Fruit fly (Drosophila melanogaster): ENCODE results near the gene neo.
A peak's percentile ranks its signal among the peaks of the same experiment; 100 is the strongest.

Gene neo

DNA sequence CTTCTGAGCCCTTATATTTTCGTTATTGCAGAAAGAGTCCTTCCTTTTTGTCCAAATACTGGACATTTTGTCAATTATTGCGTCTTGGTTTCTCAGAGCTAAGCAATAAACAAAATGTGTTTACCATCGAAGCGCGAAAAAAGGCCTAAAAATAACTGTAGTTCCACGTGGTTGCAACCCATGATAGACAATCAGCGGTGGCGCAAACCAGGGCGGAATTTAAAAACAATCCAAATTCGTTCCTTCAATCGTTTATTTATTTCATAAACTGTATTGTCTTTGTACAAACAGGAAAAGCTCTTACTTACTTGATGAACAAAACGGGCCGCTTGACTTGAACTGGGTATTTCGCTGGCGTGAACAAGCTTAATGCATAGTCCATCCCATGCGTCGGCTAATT lies 39.9 kb downstream of the neo start, which contains the start of gene CG7824:
Gene CG7824, minus strand, starts transcription at position 131 of the 400 bp plus-strand sequence.
- TF ChIP-seq stc (GFP tag; IDR thresholded peaks at IDR 0.05) (no peak), eyg (GFP tag; optimal IDR thresholded peaks at IDR 0.05) (no peak), Lhr (GFP tag; optimal IDR thresholded peaks at IDR 0.05) (peak; percentile 30), CG4328 (GFP tag; optimal IDR thresholded peaks at IDR 0.05) (no peak), CG7271 (tag; optimal IDR thresholded peaks at IDR 0.05) (no peak), Bgb (GFP tag; IDR thresholded peaks at IDR 0.05; ENCODE audit: partially characterized antibody) (no peak), Dek (tag; optimal IDR thresholded peaks at IDR 0.05) (no peak), pnt (GFP tag; optimal IDR thresholded peaks at IDR 0.05) (no peak), CG3838 (GFP tag; optimal IDR thresholded peaks at IDR 0.05) (no peak), Six4 (GFP tag; optimal IDR thresholded peaks at IDR 0.05) (no peak), CG3847 (GFP tag; IDR thresholded peaks at IDR 0.05) (no peak), dpn (GFP tag; optimal IDR thresholded peaks at IDR 0.05) (no peak), sens (GFP tag) (no peak), YL-1 (GFP tag; optimal IDR thresholded peaks at IDR 0.05) (no peak), CG3407 (GFP tag; optimal IDR thresholded peaks at IDR 0.05) (no peak), bbx (GFP tag; IDR thresholded peaks at IDR 0.05; ENCODE audit: partially characterized antibody) (no peak), Opbp (GFP tag; IDR thresholded peaks at IDR 0.05; ENCODE audit: partially characterized antibody) (no peak), ken (GFP tag; IDR thresholded peaks at IDR 0.05) (no peak), CG11456 (GFP tag; IDR thresholded peaks at IDR 0.05) (no peak), CG12391 (tag; optimal IDR thresholded peaks at IDR 0.05) (no peak), tgo (GFP tag; IDR thresholded peaks at IDR 0.05) (no peak), BEAF-32 (GFP tag; optimal IDR thresholded peaks at IDR 0.05) (peak; percentile 33), sna (GFP tag; IDR thresholded peaks at IDR 0.05; ENCODE audit: partially characterized antibody) (no peak), eve (GFP tag; optimal IDR thresholded peaks at IDR 0.05) (no peak), NC2α (GFP tag; optimal IDR thresholded peaks at IDR 0.05) (no peak), CG10654 (GFP tag; optimal IDR thresholded peaks at IDR 0.05) (no peak), CG13624 (GFP tag; optimal IDR thresholded peaks at IDR 0.05) (peak; percentile 75), tin (GFP tag; optimal IDR thresholded peaks at IDR 0.05) (no peak), cwo (GFP tag; optimal IDR thresholded peaks at IDR 0.05) (no peak), PHDP (tag; optimal IDR thresholded peaks at IDR 0.05) (no peak), chm (GFP tag; IDR thresholded peaks at IDR 0.05) (no peak), CG11696 (GFP tag; IDR thresholded peaks at IDR 0.05) (no peak), CG10431 (GFP tag; optimal IDR thresholded peaks at IDR 0.05) (no peak), z (GFP tag; IDR thresholded peaks at IDR 0.05) (no peak), CG1832 (GFP tag; optimal IDR thresholded peaks at IDR 0.05) (no peak), lov (optimal IDR thresholded peaks at IDR 0.05) (no peak), lov (GFP tag; IDR thresholded peaks at IDR 0.05) (no peak), sd (tag; optimal IDR thresholded peaks at IDR 0.05) (no peak), fd96Cb (tag; optimal IDR thresholded peaks at IDR 0.05) (no peak), CG10209 (GFP tag; optimal IDR thresholded peaks at IDR 0.05) (no peak), esg (GFP tag; conservative IDR thresholded peaks at IDR 0.05) (no peak), otp (GFP tag; IDR thresholded peaks at IDR 0.05) (no peak), Pdp1 (GFP tag; optimal IDR thresholded peaks at IDR 0.05) (no peak), insv (GFP tag; optimal IDR thresholded peaks at IDR 0.05) (no peak), CG14965 (GFP tag; optimal IDR thresholded peaks at IDR 0.05; ENCODE audit: borderline replicate concordance) (no peak), vfl (GFP tag; optimal IDR thresholded peaks at IDR 0.05) (no peak), Oaz (GFP tag; IDR thresholded peaks at IDR 0.05) (no peak), E2f2 (GFP tag; IDR thresholded peaks at IDR 0.05) (peak; percentile 88), CG16779 (GFP tag; IDR thresholded peaks at IDR 0.05) (no peak), CG2116 (GFP tag; optimal IDR thresholded peaks at IDR 0.05) (peak; percentile 40), Abd-B (GFP tag; optimal IDR thresholded peaks at IDR 0.05) (peak; percentile 14), CG14860 (GFP tag; IDR thresholded peaks at IDR 0.05; ENCODE audit: partially characterized antibody) (no peak)

All from whole organism, embryonic.